Fruit fly (Drosophila melanogaster) whole organism, embryonic: ENCODE measurements around the gene Gale.
A peak's percentile ranks its signal among the peaks of the same experiment; 100 is the strongest.

ENCODE experiments used
- Aef1 ChIP-seq: fragments of 200-800 bp; sonication (Bioruptor generic); IDR thresholded peaks from 3 replicates; pipeline ENCODE4 v1.3.6; 2022; ENCODE audit warnings: missing biosample characterization, missing genetic modification characterization
- Atf3 ChIP-seq: fragments of 200-800 bp; sonication (Bioruptor generic); optimal IDR thresholded peaks from 3 replicates; lab custom pipeline; 2016; ENCODE audit warnings: missing biosample characterization, missing genetic modification characterization
- CG11093 ChIP-seq: fragments of 200-800 bp; sonication (Bioruptor generic); IDR thresholded peaks from 3 replicates; pipeline ENCODE4 v1.3.6; 2022; ENCODE audit warnings: missing biosample characterization, missing genetic modification characterization
- CG11398 ChIP-seq: fragments of 200-800 bp; sonication (Bioruptor generic); optimal IDR thresholded peaks from 2 replicates; lab custom pipeline; 2016; ENCODE audit warnings: missing biosample characterization, missing genetic modification characterization
- CG12071 ChIP-seq: fragments of 200-800 bp; sonication (Bioruptor generic); optimal IDR thresholded peaks from 3 replicates; lab custom pipeline; 2018; ENCODE audit warnings: missing biosample characterization, mild to moderate bottlenecking, missing genetic modification characterization
- CG13123 ChIP-seq: fragments of 200-800 bp; sonication (Bioruptor generic); optimal IDR thresholded peaks from 2 replicates; lab custom pipeline; 2016; ENCODE audit warnings: missing biosample characterization, missing genetic modification characterization
- CG13624 ChIP-seq: fragments of 200-800 bp; sonication (Bioruptor generic); optimal IDR thresholded peaks from 2 replicates; lab custom pipeline; 2016; ENCODE audit warnings: missing biosample characterization, missing genetic modification characterization
- CG13775 ChIP-seq: fragments of 200-800 bp; sonication (Bioruptor generic); optimal IDR thresholded peaks from 3 replicates; lab custom pipeline; 2017; ENCODE audit warnings: missing biosample characterization, mild to moderate bottlenecking, missing genetic modification characterization
- CG15011 ChIP-seq: fragments of 200-800 bp; sonication (Bioruptor generic); optimal IDR thresholded peaks from 3 replicates; lab custom pipeline; 2018; ENCODE audit warnings: missing biosample characterization, mild to moderate bottlenecking, missing genetic modification characterization
- CG15073 ChIP-seq: fragments of 200-800 bp; sonication (Bioruptor generic); optimal IDR thresholded peaks from 2 replicates; lab custom pipeline; 2016; ENCODE audit warnings: missing biosample characterization, missing genetic modification characterization
- CG1529 ChIP-seq: fragments of 200-800 bp; sonication (Bioruptor generic); optimal IDR thresholded peaks from 3 replicates; lab custom pipeline; 2018; ENCODE audit warnings: missing biosample characterization, missing genetic modification characterization
- CG15514 ChIP-seq: fragments of 200-800 bp; sonication (Bioruptor generic); optimal IDR thresholded peaks from 3 replicates; lab custom pipeline; 2017; ENCODE audit warnings: missing biosample characterization, missing genetic modification characterization, mild to moderate bottlenecking, moderate library complexity, missing genetic modification reagents
- CG17385 ChIP-seq: fragments of 200-800 bp; sonication (Bioruptor generic); optimal IDR thresholded peaks from 3 replicates; lab custom pipeline; 2018; ENCODE audit warnings: missing biosample characterization, mild to moderate bottlenecking, missing genetic modification characterization
- CG18619 ChIP-seq: fragments of 200-800 bp; sonication (Bioruptor generic); optimal IDR thresholded peaks from 3 replicates; lab custom pipeline; 2017; ENCODE audit warnings: missing biosample characterization, mild to moderate bottlenecking, missing genetic modification characterization
- CG32767 ChIP-seq: fragments of 200-800 bp; sonication (Bioruptor generic); IDR thresholded peaks from 2 replicates; pipeline ENCODE4 v1.3.6; 2022; ENCODE audit warnings: missing biosample characterization, missing genetic modification characterization
- CG4820 ChIP-seq: fragments of 200-800 bp; sonication (Bioruptor generic); optimal IDR thresholded peaks from 3 replicates; lab custom pipeline; 2016; ENCODE audit warnings: missing biosample characterization, missing genetic modification characterization
- CG6854 ChIP-seq: fragments of 200-800 bp; sonication (Bioruptor generic); optimal IDR thresholded peaks from 3 replicates; lab custom pipeline; 2017; ENCODE audit warnings: missing biosample characterization, mild to moderate bottlenecking, missing genetic modification characterization
- CG7357 ChIP-seq: fragments of 200-800 bp; sonication (Bioruptor generic); IDR thresholded peaks from 3 replicates; pipeline ENCODE4 v1.3.6; 2022; ENCODE audit warnings: missing biosample characterization, missing genetic modification characterization
- Camta ChIP-seq: fragments of 200-800 bp; sonication (Bioruptor generic); optimal IDR thresholded peaks from 2 replicates; lab custom pipeline; 2016; ENCODE audit warnings: missing biosample characterization, missing genetic modification characterization
- D19B ChIP-seq: fragments of 200-800 bp; sonication (Bioruptor generic); optimal IDR thresholded peaks from 2 replicates; lab custom pipeline; 2017; ENCODE audit warnings: missing biosample characterization, mild to moderate bottlenecking, missing genetic modification characterization
- Dfd ChIP-seq, 2 experiments: fragments of >200 bp; optimal IDR thresholded peaks; 2 replicates each; lab custom pipeline; 2017; ENCODE audit warnings: missing biosample characterization in 2 of 2, missing genetic modification characterization in 2 of 2
- Fer3 ChIP-seq: fragments of 200-800 bp; sonication (Bioruptor generic); optimal IDR thresholded peaks from 2 replicates; lab custom pipeline; 2018; ENCODE audit warnings: missing biosample characterization, mild to moderate bottlenecking, missing genetic modification characterization, moderate library complexity
- HHEX ChIP-seq: fragments of 200-800 bp; sonication (Bioruptor generic); optimal IDR thresholded peaks from 3 replicates; lab custom pipeline; 2017; ENCODE audit warnings: missing biosample characterization, mild to moderate bottlenecking, missing genetic modification characterization, missing genetic modification reagents
- Hey ChIP-seq: fragments of 200-800 bp; sonication (Bioruptor generic); optimal IDR thresholded peaks from 3 replicates; lab custom pipeline; 2018; ENCODE audit warnings: missing biosample characterization, mild to moderate bottlenecking, missing genetic modification characterization
- Lim3 ChIP-seq: fragments of 200-800 bp; sonication (Bioruptor generic); IDR thresholded peaks from 2 replicates; pipeline ENCODE4 v1.3.6; 2022; ENCODE audit warnings: missing biosample characterization, missing genetic modification characterization
- Med ChIP-seq: fragments of 200-800 bp; sonication (Bioruptor generic); peaks from one replicate; lab custom pipeline; 2016; ENCODE audit warnings: missing biosample characterization, missing genetic modification characterization, mild to moderate bottlenecking, inconsistent platforms, moderate library complexity
- Neu2 ChIP-seq: fragments of 200-800 bp; sonication (Bioruptor generic); optimal IDR thresholded peaks from 3 replicates; lab custom pipeline; 2016; ENCODE audit warnings: missing biosample characterization, missing genetic modification characterization, borderline replicate concordance
- Nf-YA ChIP-seq: fragments of 200-800 bp; sonication (Bioruptor generic); IDR thresholded peaks from 2 replicates; pipeline ENCODE4 v1.3.6; 2022; ENCODE audit warnings: missing biosample characterization, missing genetic modification characterization
- Ptx1 ChIP-seq: fragments of 200-800 bp; sonication (Bioruptor generic); IDR thresholded peaks from 2 replicates; pipeline ENCODE4 v1.3.6; 2022; ENCODE audit warnings: missing biosample characterization, missing genetic modification characterization
- Sin3A ChIP-seq: fragments of >200 bp; optimal IDR thresholded peaks from 2 replicates; lab custom pipeline; 2018
- Sry-δ ChIP-seq: fragments of 200-800 bp; sonication (Bioruptor generic); optimal IDR thresholded peaks from 2 replicates; lab custom pipeline; 2016; ENCODE audit warnings: missing biosample characterization, missing genetic modification characterization
- Xbp1 ChIP-seq: fragments of 200-800 bp; sonication (Bioruptor generic); optimal IDR thresholded peaks from 3 replicates; lab custom pipeline; 2016; ENCODE audit warnings: missing biosample characterization, mild to moderate bottlenecking, missing genetic modification characterization
- bigmax ChIP-seq: fragments of 200-800 bp; sonication (Bioruptor generic); optimal IDR thresholded peaks from 2 replicates; lab custom pipeline; 2018; ENCODE audit warnings: missing biosample characterization, mild to moderate bottlenecking, missing genetic modification characterization
- chif ChIP-seq, 2 experiments: fragments of 200-800 bp; sonication (Bioruptor generic); optimal IDR thresholded peaks; 3 replicates each; lab custom pipeline; 2016; ENCODE audit warnings: missing biosample characterization in 2 of 2, missing genetic modification characterization in 2 of 2
- chinmo ChIP-seq: fragments of 200-800 bp; sonication (Bioruptor generic); IDR thresholded peaks from 4 replicates; pipeline ENCODE4 v1.3.6; 2022; ENCODE audit warnings: missing biosample characterization, missing genetic modification characterization; ENCODE audit not compliant: partially characterized antibody
- exex ChIP-seq: fragments of 200-800 bp; sonication (Bioruptor generic); optimal IDR thresholded peaks from 4 replicates; lab custom pipeline; 2018; ENCODE audit warnings: missing biosample characterization, mild to moderate bottlenecking, missing genetic modification characterization, moderate library complexity
- gsb-n ChIP-seq: fragments of 200-800 bp; sonication (Bioruptor generic); optimal IDR thresholded peaks from 3 replicates; lab custom pipeline; 2018; ENCODE audit warnings: missing biosample characterization, mild to moderate bottlenecking, missing genetic modification characterization
- hb ChIP-seq: fragments of 200-800 bp; sonication (Bioruptor generic); IDR thresholded peaks from 3 replicates; pipeline ENCODE4 v1.3.6; 2022; ENCODE audit warnings: missing biosample characterization, missing genetic modification characterization; ENCODE audit not compliant: partially characterized antibody
- ind ChIP-seq: fragments of 200-800 bp; sonication (Bioruptor generic); optimal IDR thresholded peaks from 3 replicates; lab custom pipeline; 2016; ENCODE audit warnings: missing biosample characterization, missing genetic modification characterization
- klu ChIP-seq: fragments of 200-800 bp; sonication (Bioruptor generic); IDR thresholded peaks from 2 replicates; pipeline ENCODE4 v1.3.6; 2022; ENCODE audit warnings: missing biosample characterization, missing genetic modification characterization
- nom ChIP-seq: fragments of 200-800 bp; sonication (Bioruptor generic); optimal IDR thresholded peaks from 2 replicates; lab custom pipeline; 2017; ENCODE audit warnings: missing biosample characterization, missing genetic modification characterization, mild to moderate bottlenecking, moderate library complexity, missing genetic modification reagents
- oc ChIP-seq: fragments of 200-800 bp; sonication (Bioruptor generic); optimal IDR thresholded peaks from 2 replicates; lab custom pipeline; 2018; ENCODE audit warnings: missing biosample characterization, mild to moderate bottlenecking, missing genetic modification characterization, moderate library complexity
- schlank ChIP-seq: fragments of 200-800 bp; sonication (Bioruptor generic); optimal IDR thresholded peaks from 2 replicates; lab custom pipeline; 2018; ENCODE audit warnings: missing biosample characterization, mild to moderate bottlenecking, missing genetic modification characterization
- sens-2 ChIP-seq: fragments of 200-800 bp; sonication (Bioruptor generic); IDR thresholded peaks from 2 replicates; pipeline ENCODE4 v1.3.6; 2022; ENCODE audit warnings: missing biosample characterization, missing genetic modification characterization
- seq ChIP-seq: fragments of 200-800 bp; sonication (Bioruptor generic); IDR thresholded peaks from 2 replicates; pipeline ENCODE4 v1.3.6; 2022; ENCODE audit warnings: missing biosample characterization, missing genetic modification characterization
- slbo ChIP-seq: fragments of 200-800 bp; sonication (Bioruptor generic); IDR thresholded peaks from 2 replicates; pipeline ENCODE4 v1.3.6; 2022; ENCODE audit warnings: missing biosample characterization, missing genetic modification characterization
- unc-4 ChIP-seq: fragments of 200-800 bp; sonication (Bioruptor generic); IDR thresholded peaks from 2 replicates; pipeline ENCODE4 v1.3.6; 2022; ENCODE audit warnings: missing biosample characterization, missing genetic modification characterization; ENCODE audit not compliant: partially characterized antibody
- usp ChIP-seq: fragments of >200 bp; optimal IDR thresholded peaks from 2 replicates; lab custom pipeline; 2017; ENCODE audit warnings: missing biosample characterization, missing genetic modification characterization
- vfl ChIP-seq: fragments of 200-800 bp; sonication (Bioruptor generic); optimal IDR thresholded peaks from 2 replicates; lab custom pipeline; 2016; ENCODE audit warnings: missing biosample characterization, missing genetic modification characterization
- wor ChIP-seq: fragments of 200-800 bp; sonication (Bioruptor generic); IDR thresholded peaks from 2 replicates; pipeline ENCODE4 v1.3.6; 2022; ENCODE audit warnings: missing biosample characterization, missing genetic modification characterization
- yki ChIP-seq: fragments of >200 bp; optimal IDR thresholded peaks from 3 replicates; lab custom pipeline; 2018
- zfh2 ChIP-seq: fragments of 200-800 bp; sonication (Bioruptor generic); optimal IDR thresholded peaks from 2 replicates; lab custom pipeline; 2016; ENCODE audit warnings: missing biosample characterization, missing genetic modification characterization

The Gale gene

dm6 chr3L:637329-638030 lies 10.9 kb upstream of the Gale start (continued):
- no peak for TF ChIP-seq CG15073 (GFP tag; lab: Kevin White, UChicago)
- TF ChIP-seq Dfd (GFP tag; optimal IDR thresholded peaks at IDR 0.05; lab: Kevin White, UChicago) = no peak
- TF ChIP-seq unc-4 = no peak
- no peak for TF ChIP-seq zfh2 (GFP tag; lab: Kevin White, UChicago)
- no peak for TF ChIP-seq yki (lab: Kevin White, UChicago)
- TF ChIP-seq exex (tag; lab: Kevin White, UChicago) = peak; percentile 72
- no peak for TF ChIP-seq CG18619 (GFP tag; lab: Kevin White, UChicago)
- no peak for TF ChIP-seq vfl (GFP tag; lab: Kevin White, UChicago)
- TF ChIP-seq CG13123 (GFP tag; lab: Kevin White, UChicago) = no peak
- 0 out of 4 replicates have a peak, but pooled peaks have one; percentile 49 for TF ChIP-seq chinmo (GFP tag; lab: Robert Waterston, UW)
- no peak for TF ChIP-seq HHEX
- no peak for TF ChIP-seq schlank
- no peak for TF ChIP-seq Xbp1 (GFP tag; lab: Kevin White, UChicago)
- TF ChIP-seq Atf3 (GFP tag; lab: Kevin White, UChicago) = no peak
- TF ChIP-seq Sin3A (lab: Kevin White, UChicago) = no peak
- no peak for TF ChIP-seq ind (GFP tag; lab: Kevin White, UChicago)
- TF ChIP-seq Sry-δ (GFP tag; lab: Kevin White, UChicago) = no peak
- TF ChIP-seq Aef1 (GFP tag; lab: Robert Waterston, UW) = no peak
- no peak for TF ChIP-seq wor
- no peak for TF ChIP-seq CG15011 (GFP tag; lab: Kevin White, UChicago)
- peak; percentile 28 for TF ChIP-seq CG17385 (GFP tag; lab: Kevin White, UChicago)
- no peak; the same call in 1 of the 2 replicates for TF ChIP-seq Lim3 (GFP tag; lab: Robert Waterston, UW)
- TF ChIP-seq bigmax (GFP tag; lab: Kevin White, UChicago) = no peak
- no peak for TF ChIP-seq CG11093 (GFP tag; lab: Robert Waterston, UW)
- no peak for TF ChIP-seq Fer3
- no peak for TF ChIP-seq Hey (tag; lab: Kevin White, UChicago)
- TF ChIP-seq CG1529 (GFP tag; lab: Kevin White, UChicago) = no peak
- TF ChIP-seq Neu2 (GFP tag; lab: Kevin White, UChicago) = no peak
- no peak for TF ChIP-seq hb (GFP tag; lab: Robert Waterston, UW)
- no peak for TF ChIP-seq seq (GFP tag; lab: Robert Waterston, UW)
- TF ChIP-seq CG4820 = no peak
- TF ChIP-seq CG13775 (GFP tag; lab: Kevin White, UChicago) = no peak
- TF ChIP-seq chif (GFP tag; optimal IDR thresholded peaks at IDR 0.05; lab: Kevin White, UChicago) = no peak
- TF ChIP-seq gsb-n = no peak
- TF ChIP-seq klu (GFP tag; lab: Robert Waterston, UW) = no peak
- TF ChIP-seq CG11398 (GFP tag; lab: Kevin White, UChicago) = no peak
- peak; percentile 58 for TF ChIP-seq D19B (GFP tag; lab: Kevin White, UChicago)
- no peak for TF ChIP-seq CG32767 (GFP tag; lab: Robert Waterston, UW)
- no peak for TF ChIP-seq nom (GFP tag; lab: Kevin White, UChicago)
- no peak for TF ChIP-seq CG15514 (GFP tag; lab: Kevin White, UChicago)
- no peak for TF ChIP-seq oc (tag; lab: Kevin White, UChicago)
- TF ChIP-seq Camta (GFP tag; lab: Kevin White, UChicago) = no peak
- no peak for TF ChIP-seq usp
- no peak for TF ChIP-seq Ptx1 (GFP tag; lab: Robert Waterston, UW)
- TF ChIP-seq CG13624 (GFP tag; lab: Kevin White, UChicago) = no peak
- no peak for TF ChIP-seq CG12071 (GFP tag; lab: Kevin White, UChicago)
- TF ChIP-seq slbo = no peak
- no peak for TF ChIP-seq Nf-YA
- TF ChIP-seq sens-2 (GFP tag; lab: Robert Waterston, UW) = no peak
- no peak for TF ChIP-seq CG7357 (GFP tag; lab: Robert Waterston, UW)
- TF ChIP-seq CG6854 = no peak
- TF ChIP-seq Med = peak; percentile 2
